Fruit fly (Drosophila melanogaster) whole organism, embryonic: ENCODE measurements around the gene LanB1.
A peak's percentile ranks its signal among the peaks of the same experiment; 100 is the strongest.

Experiments used
- Antp ChIP-seq: fragments of 200-800 bp; sonication (Bioruptor generic); optimal IDR thresholded peaks from 3 replicates; lab custom pipeline; 2016; ENCODE audit warnings: missing biosample characterization, missing genetic modification characterization
- BEAF-32 ChIP-seq: fragments of 200-800 bp; sonication (Bioruptor generic); optimal IDR thresholded peaks from 3 replicates; lab custom pipeline; 2017; ENCODE audit warnings: missing biosample characterization, missing genetic modification characterization, mild to moderate bottlenecking, moderate library complexity, missing genetic modification reagents
- CG11723 ChIP-seq: fragments of 200-800 bp; sonication (Bioruptor generic); optimal IDR thresholded peaks from 2 replicates; lab custom pipeline; 2017; ENCODE audit warnings: missing biosample characterization, mild to moderate bottlenecking, missing genetic modification characterization
- CG12769 ChIP-seq: fragments of 200-800 bp; sonication (Bioruptor generic); optimal IDR thresholded peaks from 2 replicates; lab custom pipeline; 2019; ENCODE audit warnings: missing biosample characterization, mild to moderate bottlenecking, missing genetic modification characterization, moderate library complexity
- CG2199 ChIP-seq: fragments of 200-800 bp; sonication (Bioruptor generic); IDR thresholded peaks from 3 replicates; pipeline ENCODE4 v1.3.6; 2022; ENCODE audit warnings: missing biosample characterization, missing genetic modification characterization
- CG32532 ChIP-seq: fragments of 200-800 bp; sonication (Bioruptor generic); IDR thresholded peaks from 2 replicates; pipeline ENCODE4 v1.3.6; 2022; ENCODE audit warnings: missing biosample characterization, missing genetic modification characterization
- CG4328 ChIP-seq: fragments of 200-800 bp; sonication (Bioruptor generic); optimal IDR thresholded peaks from 3 replicates; lab custom pipeline; 2017; ENCODE audit warnings: missing biosample characterization, missing genetic modification reagents, missing genetic modification characterization
- CG8290 ChIP-seq, 3 experiments: fragments of 200-800 bp; sonication (Bioruptor generic); optimal IDR thresholded peaks; 2 replicates each; lab custom pipeline; 2016 to 2019; ENCODE audit warnings: missing biosample characterization in 3 of 3, missing genetic modification characterization in 3 of 3, mild to moderate bottlenecking in 2 of 3, moderate library complexity in 1 of 3
- CG9797 ChIP-seq: fragments of 200-800 bp; sonication (Bioruptor generic); optimal IDR thresholded peaks from 3 replicates; lab custom pipeline; 2018; ENCODE audit warnings: missing biosample characterization, mild to moderate bottlenecking, missing genetic modification characterization
- CTCF ChIP-seq: fragments of 200-800 bp; sonication (Bioruptor generic); optimal IDR thresholded peaks from 2 replicates; lab custom pipeline; 2017; ENCODE audit warnings: missing biosample characterization, mild to moderate bottlenecking, missing genetic modification characterization, moderate library complexity
- CkIIα-i1 ChIP-seq: fragments of 200-800 bp; sonication (Bioruptor generic); IDR thresholded peaks from 2 replicates; pipeline ENCODE4 v1.3.6; 2022; ENCODE audit warnings: missing biosample characterization, missing genetic modification characterization
- Dbx ChIP-seq: fragments of 200-800 bp; sonication (Bioruptor generic); IDR thresholded peaks from 3 replicates; pipeline ENCODE4 v1.3.6; 2022; ENCODE audit warnings: missing biosample characterization, missing genetic modification characterization
- E2f1 ChIP-seq: fragments of 200-800 bp; sonication (Bioruptor generic); IDR thresholded peaks from 2 replicates; pipeline ENCODE4 v1.3.6; 2022; ENCODE audit warnings: missing biosample characterization, missing genetic modification characterization
- E2f2 ChIP-seq: fragments of 200-800 bp; sonication (Bioruptor generic); IDR thresholded peaks from 2 replicates; pipeline ENCODE4 v1.3.6; 2022; ENCODE audit warnings: missing biosample characterization, missing genetic modification characterization
- Elba2 ChIP-seq: fragments of 200-800 bp; sonication (Bioruptor generic); optimal IDR thresholded peaks from 3 replicates; lab custom pipeline; 2016; ENCODE audit warnings: missing biosample characterization, missing genetic modification characterization
- Fer2 ChIP-seq: fragments of 200-800 bp; sonication (Bioruptor generic); optimal IDR thresholded peaks from 2 replicates; lab custom pipeline; 2018; ENCODE audit warnings: missing biosample characterization, mild to moderate bottlenecking, missing genetic modification characterization, moderate library complexity
- HHEX ChIP-seq: fragments of 200-800 bp; sonication (Bioruptor generic); optimal IDR thresholded peaks from 3 replicates; lab custom pipeline; 2017; ENCODE audit warnings: missing biosample characterization, mild to moderate bottlenecking, missing genetic modification characterization, missing genetic modification reagents
- HLH54F ChIP-seq: fragments of 200-800 bp; sonication (Bioruptor generic); optimal IDR thresholded peaks from 3 replicates; lab custom pipeline; 2016; ENCODE audit warnings: missing biosample characterization, missing genetic modification characterization
- Hmr ChIP-seq: fragments of 200-800 bp; sonication (Bioruptor generic); optimal IDR thresholded peaks from 3 replicates; lab custom pipeline; 2017; ENCODE audit warnings: mild to moderate bottlenecking, missing biosample characterization, missing genetic modification reagents, missing genetic modification characterization
- MTF-1 ChIP-seq: fragments of 200-800 bp; sonication (Bioruptor generic); optimal IDR thresholded peaks from 2 replicates; lab custom pipeline; 2018; ENCODE audit warnings: missing biosample characterization, mild to moderate bottlenecking, missing genetic modification characterization, borderline replicate concordance
- NK7.1 ChIP-seq: fragments of 200-800 bp; sonication (Bioruptor generic); optimal IDR thresholded peaks from 3 replicates; lab custom pipeline; 2016; ENCODE audit warnings: missing biosample characterization, missing genetic modification characterization
- Nf-YA ChIP-seq: fragments of 200-800 bp; sonication (Bioruptor generic); IDR thresholded peaks from 2 replicates; pipeline ENCODE4 v1.3.6; 2022; ENCODE audit warnings: missing biosample characterization, missing genetic modification characterization
- Pdp1 ChIP-seq, 2 experiments: fragments of 200-800 bp; sonication (Bioruptor generic); optimal IDR thresholded peaks; 3 replicates each; lab custom pipeline; 2016; ENCODE audit warnings: missing biosample characterization in 2 of 2, missing genetic modification characterization in 2 of 2, mild to moderate bottlenecking in 1 of 2, moderate library complexity in 1 of 2
- Sox100B ChIP-seq: fragments of 200-800 bp; sonication (Bioruptor generic); optimal IDR thresholded peaks from 3 replicates; lab custom pipeline; 2018; ENCODE audit warnings: missing biosample characterization, mild to moderate bottlenecking, missing genetic modification characterization
- Sry-δ ChIP-seq: fragments of 200-800 bp; sonication (Bioruptor generic); optimal IDR thresholded peaks from 2 replicates; lab custom pipeline; 2016; ENCODE audit warnings: missing biosample characterization, missing genetic modification characterization
- TFAM ChIP-seq: fragments of 200-800 bp; sonication (Bioruptor generic); optimal IDR thresholded peaks from 2 replicates; lab custom pipeline; 2017; ENCODE audit warnings: missing biosample characterization, missing genetic modification characterization, inconsistent platforms
- cad ChIP-seq: fragments of >200 bp; optimal IDR thresholded peaks from 2 replicates; lab custom pipeline; 2017; ENCODE audit warnings: missing biosample characterization, missing genetic modification characterization
- cg ChIP-seq: fragments of 200-800 bp; sonication (Bioruptor generic); optimal IDR thresholded peaks from 3 replicates; lab custom pipeline; 2019; ENCODE audit warnings: missing biosample characterization, mild to moderate bottlenecking, missing genetic modification characterization, moderate library complexity
- chn ChIP-seq: fragments of 200-800 bp; sonication (Bioruptor generic); optimal IDR thresholded peaks from 2 replicates; lab custom pipeline; 2016; ENCODE audit warnings: missing biosample characterization, missing genetic modification characterization
- corto ChIP-seq: fragments of 200-800 bp; sonication (Bioruptor generic); optimal IDR thresholded peaks from 2 replicates; lab custom pipeline; 2016; ENCODE audit warnings: missing biosample characterization, mild to moderate bottlenecking, missing genetic modification characterization, moderate library complexity
- crol ChIP-seq: fragments of 200-800 bp; sonication (Bioruptor generic); IDR thresholded peaks from 2 replicates; pipeline ENCODE4 v1.3.6; 2022; ENCODE audit warnings: missing biosample characterization, missing genetic modification characterization
- eve ChIP-seq, 2 experiments: fragments of >200 bp; optimal IDR thresholded peaks; 2 replicates each; lab custom pipeline; 2017; ENCODE audit warnings: missing biosample characterization in 2 of 2, missing genetic modification characterization in 2 of 2
- exex ChIP-seq: fragments of 200-800 bp; sonication (Bioruptor generic); optimal IDR thresholded peaks from 4 replicates; lab custom pipeline; 2018; ENCODE audit warnings: missing biosample characterization, mild to moderate bottlenecking, missing genetic modification characterization, moderate library complexity
- ham ChIP-seq: fragments of 200-800 bp; sonication (Bioruptor generic); IDR thresholded peaks from 2 replicates; pipeline ENCODE4 v1.3.6; 2022; ENCODE audit warnings: missing biosample characterization, missing genetic modification characterization
- her ChIP-seq: fragments of 200-800 bp; sonication (Bioruptor generic); optimal IDR thresholded peaks from 2 replicates; lab custom pipeline; 2016; ENCODE audit warnings: missing biosample characterization, missing genetic modification characterization
- insv ChIP-seq, 2 experiments: fragments of 200-800 bp; sonication (Bioruptor generic); optimal IDR thresholded peaks; 3 replicates each; lab custom pipeline; 2016 to 2018; ENCODE audit warnings: missing biosample characterization in 2 of 2, missing genetic modification characterization in 2 of 2
- inv ChIP-seq: fragments of 200-800 bp; sonication (Bioruptor generic); IDR thresholded peaks from 2 replicates; pipeline ENCODE4 v1.3.6; 2022; ENCODE audit warnings: missing biosample characterization, missing genetic modification characterization; ENCODE audit not compliant: partially characterized antibody
- lab ChIP-seq: fragments of 200-800 bp; sonication (Bioruptor generic); optimal IDR thresholded peaks from 3 replicates; lab custom pipeline; 2017; ENCODE audit warnings: missing biosample characterization, missing genetic modification characterization, mild to moderate bottlenecking, moderate library complexity, missing genetic modification reagents
- lilli ChIP-seq: fragments of 200-800 bp; sonication (Bioruptor generic); optimal IDR thresholded peaks from 3 replicates; lab custom pipeline; 2016; ENCODE audit warnings: missing biosample characterization, missing genetic modification characterization
- mirr ChIP-seq: fragments of 200-800 bp; sonication (Bioruptor generic); optimal IDR thresholded peaks from 3 replicates; lab custom pipeline; 2018; ENCODE audit warnings: missing biosample characterization, mild to moderate bottlenecking, missing genetic modification characterization
- p53 ChIP-seq: fragments of 200-800 bp; sonication (Bioruptor generic); optimal IDR thresholded peaks from 2 replicates; lab custom pipeline; 2016; ENCODE audit warnings: missing biosample characterization, missing genetic modification characterization
- peb ChIP-seq: fragments of 200-800 bp; sonication (Bioruptor generic); IDR thresholded peaks from 2 replicates; pipeline ENCODE4 v1.3.6; 2022; ENCODE audit warnings: missing biosample characterization, missing genetic modification characterization
- rib ChIP-seq: fragments of 200-800 bp; sonication (Bioruptor generic); IDR thresholded peaks from 2 replicates; pipeline ENCODE4 v1.3.6; 2022; ENCODE audit warnings: missing biosample characterization, missing genetic modification characterization
- so ChIP-seq: fragments of 200-800 bp; sonication (Bioruptor generic); IDR thresholded peaks from 3 replicates; pipeline ENCODE4 v1.3.6; 2022; ENCODE audit warnings: missing biosample characterization, missing genetic modification characterization
- sqz ChIP-seq: fragments of 200-800 bp; sonication (Bioruptor generic); optimal IDR thresholded peaks from 3 replicates; lab custom pipeline; 2018; ENCODE audit warnings: missing biosample characterization, mild to moderate bottlenecking, missing genetic modification characterization
- stc ChIP-seq: fragments of 200-800 bp; sonication (Bioruptor generic); IDR thresholded peaks from 2 replicates; pipeline ENCODE4 v1.3.6; 2022; ENCODE audit warnings: missing biosample characterization, missing genetic modification characterization
- twi ChIP-seq: fragments of 200-800 bp; optimal IDR thresholded peaks from 2 replicates; lab custom pipeline; 2019; ENCODE audit warnings: missing biosample characterization, mild to moderate bottlenecking, missing genetic modification characterization, moderate library complexity
- vfl ChIP-seq: fragments of 200-800 bp; sonication (Bioruptor generic); optimal IDR thresholded peaks from 2 replicates; lab custom pipeline; 2016; ENCODE audit warnings: missing biosample characterization, missing genetic modification characterization
- zfh1 ChIP-seq: fragments of 200-800 bp; sonication (Bioruptor generic); IDR thresholded peaks from 3 replicates; pipeline ENCODE4 v1.3.6; 2022; ENCODE audit warnings: missing biosample characterization, missing genetic modification characterization

Gene LanB1

DNA sequence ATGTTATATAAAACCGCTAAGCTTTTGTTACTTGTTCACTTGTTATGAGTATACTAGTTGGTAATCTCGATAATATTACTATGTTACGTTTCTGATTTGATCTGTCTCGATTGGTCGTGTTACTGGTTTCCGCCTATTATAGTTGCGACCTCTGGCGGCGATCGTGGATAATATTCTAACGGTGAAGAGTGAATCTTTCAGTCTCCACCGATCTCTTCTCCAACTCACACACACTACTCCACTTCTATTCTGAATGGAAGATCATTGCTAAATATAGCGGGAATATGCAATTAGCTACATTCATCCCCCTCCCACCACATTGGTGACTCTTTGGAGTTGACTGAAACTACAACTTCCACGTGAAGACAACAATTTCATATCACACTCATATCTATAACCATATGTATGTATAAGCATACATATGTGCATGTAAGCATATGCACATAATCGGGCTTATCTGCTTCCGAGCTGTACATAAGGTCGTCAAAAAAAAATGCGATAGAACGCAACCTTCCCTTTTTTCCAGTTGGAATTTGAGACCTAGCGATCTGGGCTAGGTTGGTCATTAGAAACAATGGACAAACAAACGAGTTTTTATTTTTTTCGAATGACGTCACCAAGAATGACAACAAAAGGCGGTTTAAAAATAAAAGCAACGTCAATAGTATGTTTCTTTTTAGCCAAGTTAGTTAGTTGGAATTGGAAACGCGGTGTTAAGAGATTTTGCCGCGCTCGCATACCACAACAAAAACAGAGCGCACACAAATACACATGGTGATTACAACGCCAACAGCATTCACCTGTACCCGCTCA lies 2.1 kb upstream of the LanB1 start:
- TF ChIP-seq CG12769 = peak; percentile 13
- peak; percentile 37 for TF ChIP-seq CG4328 (GFP tag; lab: Kevin White, UChicago)
- 0 out of 2 replicates have a peak, but pooled peaks have one; percentile 31 for TF ChIP-seq Nf-YA (GFP tag; lab: Robert Waterston, UW)
- TF ChIP-seq E2f1 (GFP tag; lab: Robert Waterston, UW) = peak; percentile 40; the same call in 1 of the 2 replicates
- peak; percentile 9; the same call in 1 of the 2 replicates for TF ChIP-seq stc
- peak; percentile 58 for TF ChIP-seq mirr
- 0 out of 2 replicates have a peak, but pooled peaks have one; percentile 28 for TF ChIP-seq CG32532 (GFP tag; lab: Robert Waterston, UW)
- TF ChIP-seq HHEX (GFP tag; lab: Kevin White, UChicago) = no peak
- TF ChIP-seq CG2199 (GFP tag; lab: Robert Waterston, UW) = 0 out of 3 replicates have a peak, but pooled peaks have one; percentile 8
- TF ChIP-seq exex (tag; lab: Kevin White, UChicago) = peak; percentile 49
- 0 out of 3 replicates have a peak, but pooled peaks have one; percentile 3 for TF ChIP-seq zfh1 (GFP tag; lab: Robert Waterston, UW)
- peak; percentile 94 for TF ChIP-seq sqz (GFP tag; lab: Kevin White, UChicago)
- no peak for TF ChIP-seq CG11723 (GFP tag; lab: Kevin White, UChicago)
- TF ChIP-seq Dbx (GFP tag; lab: Robert Waterston, UW) = no peak
- TF ChIP-seq CTCF (GFP tag; lab: Kevin White, UChicago) = peak; percentile 89
- peak; percentile 21; the same call in 1 of the 3 replicates for TF ChIP-seq so (GFP tag; lab: Robert Waterston, UW)
- TF ChIP-seq twi = peak; percentile 21
- TF ChIP-seq eve (GFP tag; optimal IDR thresholded peaks at IDR 0.05; lab: Kevin White, UChicago) = peak in 1 of 2 experiments; percentile 78
- TF ChIP-seq inv = no peak
- peak; percentile 22; the same call in 1 of the 2 replicates for TF ChIP-seq E2f2 (GFP tag; lab: Robert Waterston, UW)
- no peak for TF ChIP-seq cg (GFP tag; lab: Kevin White, UChicago)
- no peak for TF ChIP-seq CG8290 (GFP tag; optimal IDR thresholded peaks at IDR 0.05; lab: Kevin White, UChicago)
- peak in 1 of 2 experiments; percentile 27 for TF ChIP-seq CG8290 (tag; optimal IDR thresholded peaks at IDR 0.05; lab: Kevin White, UChicago)
- TF ChIP-seq insv (GFP tag; optimal IDR thresholded peaks at IDR 0.05; lab: Kevin White, UChicago) = peak in 1 of 2 experiments; percentile 60

dm6 chr2L:7809699-7810088 lies 1.5 kb upstream of the LanB1 start:
- no peak for TF ChIP-seq insv (GFP tag; optimal IDR thresholded peaks at IDR 0.05; lab: Kevin White, UChicago)
- TF ChIP-seq CG9797 = peak; percentile 23
- no peak for TF ChIP-seq TFAM (GFP tag; lab: Kevin White, UChicago)
- TF ChIP-seq Antp (GFP tag; lab: Kevin White, UChicago) = no peak
- TF ChIP-seq her (GFP tag; lab: Kevin White, UChicago) = peak; percentile 5
- no peak for TF ChIP-seq p53 (GFP tag; lab: Kevin White, UChicago)
- no peak for TF ChIP-seq Sox100B (GFP tag; lab: Kevin White, UChicago)
- TF ChIP-seq peb (GFP tag; lab: Robert Waterston, UW) = no peak
- no peak for TF ChIP-seq NK7.1 (GFP tag; lab: Kevin White, UChicago)
- TF ChIP-seq HLH54F (GFP tag; lab: Kevin White, UChicago) = no peak
- TF ChIP-seq Pdp1 (GFP tag; optimal IDR thresholded peaks at IDR 0.05; lab: Kevin White, UChicago) = peak in 1 of 2 experiments; percentile 92
- peak; percentile 57 for TF ChIP-seq Hmr (GFP tag; lab: Kevin White, UChicago)
- TF ChIP-seq Fer2 (tag; lab: Kevin White, UChicago) = no peak
- no peak for TF ChIP-seq vfl (GFP tag; lab: Kevin White, UChicago)
- no peak for TF ChIP-seq inv
- TF ChIP-seq corto = no peak
- no peak for TF ChIP-seq CkIIα-i1
- TF ChIP-seq chn = no peak
- no peak for TF ChIP-seq BEAF-32
- TF ChIP-seq lab (GFP tag; lab: Kevin White, UChicago) = peak; percentile 46
- TF ChIP-seq cad = no peak
- no peak for TF ChIP-seq lilli
- TF ChIP-seq crol (GFP tag; lab: Robert Waterston, UW) = peak; percentile 96
- TF ChIP-seq MTF-1 (GFP tag; lab: Kevin White, UChicago) = no peak
- peak; percentile 58 for TF ChIP-seq rib (GFP tag; lab: Robert Waterston, UW)
- TF ChIP-seq Sry-δ (GFP tag; lab: Kevin White, UChicago) = peak; percentile 13
- TF ChIP-seq ham (GFP tag; lab: Robert Waterston, UW) = no peak
- TF ChIP-seq Elba2 (GFP tag; lab: Kevin White, UChicago) = no peak
